Fruit fly (Drosophila melanogaster) Kc167 (cell line): ENCODE data around the gene Prx2.

ENCODE experiments used
- Myc ChIP-seq: fragments of >200 bp; optimal IDR thresholded peaks from 2 replicates; lab custom pipeline; 2017; ENCODE audit warnings: missing external identifiers
- Sin3A ChIP-seq: fragments of >200 bp; optimal IDR thresholded peaks from 2 replicates; lab custom pipeline; 2018; ENCODE audit warnings: missing external identifiers
- h ChIP-seq: fragments of >200 bp; optimal IDR thresholded peaks from 3 replicates; lab custom pipeline; 2018; ENCODE audit warnings: missing external identifiers
- insv ChIP-seq: fragments of >200 bp; optimal IDR thresholded peaks from 3 replicates; lab custom pipeline; 2018; ENCODE audit warnings: missing external identifiers
- psq ChIP-seq: fragments of >200 bp; optimal IDR thresholded peaks from 2 replicates; lab custom pipeline; 2017; ENCODE audit warnings: missing external identifiers
- ttk ChIP-seq: sonication (Bioruptor generic); optimal IDR thresholded peaks from 2 replicates; lab custom pipeline; 2017; ENCODE audit warnings: missing external identifiers

Prx2 gene

DNA sequence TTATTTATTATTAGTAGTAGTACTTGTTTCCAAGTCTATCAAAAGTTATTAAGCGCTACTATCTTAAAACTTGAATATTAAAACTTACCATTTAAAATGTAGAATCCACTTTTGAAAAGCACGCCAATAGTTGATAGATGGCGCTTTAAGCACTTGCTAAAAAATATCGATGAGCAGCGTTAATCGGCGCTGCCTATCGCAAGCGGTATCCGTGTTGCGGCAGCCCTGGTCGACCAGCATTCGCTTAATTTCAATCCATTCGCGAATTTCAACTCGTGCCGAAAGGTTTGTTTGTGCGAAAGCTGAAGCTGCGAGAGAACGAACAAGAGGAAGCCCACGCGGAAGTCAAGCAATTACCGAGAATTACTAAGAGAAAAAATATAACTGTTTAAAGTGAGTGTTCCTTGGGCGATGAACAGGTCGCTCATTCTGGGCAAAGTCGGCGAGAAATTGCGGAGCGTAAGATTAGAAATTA, at the start of gene Prx2:
TSS of gene Prx2 (plus strand) at position 253 of the 475 bp plus-strand sequence.
- no peak for TF ChIP-seq Sin3A (lab: Kevin White, UChicago)
- TF ChIP-seq psq, result no peak

DNA sequence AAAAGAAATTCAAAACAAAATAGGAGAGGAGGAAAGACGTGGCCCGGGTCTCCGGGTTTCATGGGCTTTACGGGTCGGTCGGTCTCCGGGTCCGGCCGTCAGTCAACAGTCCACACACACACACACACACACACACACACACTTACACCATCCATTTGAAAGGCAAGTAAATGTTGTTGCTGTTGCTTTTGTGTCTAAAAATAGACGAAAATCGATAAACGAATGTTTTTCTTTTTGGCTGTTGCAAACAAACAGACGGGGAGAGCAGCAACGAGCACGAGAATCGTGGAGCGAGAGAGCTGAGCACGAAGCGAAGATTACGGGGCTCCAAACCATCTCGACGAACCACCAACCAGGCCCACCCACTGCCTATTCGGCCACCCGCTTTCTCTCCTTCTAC, 49.4 kb upstream of the Prx2 start:
- no peak for TF ChIP-seq Sin3A (lab: Kevin White, UChicago)

DNA sequence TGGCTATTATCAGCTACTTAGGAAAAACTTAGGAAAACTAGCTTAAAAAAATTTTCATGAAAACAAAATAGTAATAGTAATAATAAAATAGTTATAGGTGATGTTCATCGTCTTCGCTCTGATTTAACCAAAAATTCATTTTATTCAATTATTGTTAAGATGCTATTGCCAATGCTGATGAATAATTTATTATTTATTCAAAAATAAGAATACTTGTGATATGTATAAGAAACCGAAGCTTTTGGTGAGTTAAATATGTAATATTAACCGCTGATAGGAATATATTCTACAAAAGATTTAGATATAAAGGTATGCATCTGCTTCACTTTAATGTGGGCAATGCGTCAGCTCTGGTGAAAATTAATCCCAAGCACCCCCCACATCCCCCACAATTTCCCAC, 48.9 kb upstream of the Prx2 start:
- TF ChIP-seq Myc (lab: Kevin White, UChicago) (no peak), ttk (no peak), psq (no peak), insv (lab: Kevin White, UChicago) (no peak), Sin3A (lab: Kevin White, UChicago) (no peak), h (lab: Kevin White, UChicago) (no peak)

DNA sequence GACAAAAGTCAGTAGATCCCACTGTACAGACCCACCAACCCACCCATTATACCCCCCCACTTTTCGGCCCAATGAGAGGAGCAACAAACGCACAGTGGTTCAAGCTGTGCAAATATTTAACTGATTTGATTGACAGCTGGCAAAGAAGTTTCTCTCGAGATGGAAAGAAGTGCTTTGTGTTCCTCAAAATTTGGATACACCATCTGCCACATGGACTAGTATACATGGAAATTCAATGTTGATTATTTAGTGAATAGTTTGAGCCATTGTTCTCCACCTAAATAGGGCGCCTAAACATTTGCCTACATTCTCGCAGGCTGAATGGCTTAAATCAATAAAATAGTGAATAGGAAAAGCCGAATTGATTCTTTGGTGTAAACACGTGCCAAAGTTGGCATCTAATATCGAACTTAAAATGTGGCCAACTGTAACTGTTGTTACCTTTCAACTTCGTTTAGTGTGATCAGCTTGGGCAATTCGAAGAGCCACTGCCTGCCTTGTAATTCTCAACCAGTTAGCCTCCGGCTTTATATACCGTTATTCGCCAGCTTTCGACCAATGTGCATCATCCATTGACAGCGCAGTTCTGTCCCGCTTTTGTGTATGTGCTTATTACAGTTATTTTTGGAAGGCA, 48.3 kb upstream of the Prx2 start:
- no peak for TF ChIP-seq Myc (lab: Kevin White, UChicago)
- TF ChIP-seq Sin3A (lab: Kevin White, UChicago), result no peak
- TF ChIP-seq psq, result no peak
- TF ChIP-seq insv (lab: Kevin White, UChicago), result no peak
- no peak for TF ChIP-seq h (lab: Kevin White, UChicago)
- TF ChIP-seq ttk, result no peak

DNA sequence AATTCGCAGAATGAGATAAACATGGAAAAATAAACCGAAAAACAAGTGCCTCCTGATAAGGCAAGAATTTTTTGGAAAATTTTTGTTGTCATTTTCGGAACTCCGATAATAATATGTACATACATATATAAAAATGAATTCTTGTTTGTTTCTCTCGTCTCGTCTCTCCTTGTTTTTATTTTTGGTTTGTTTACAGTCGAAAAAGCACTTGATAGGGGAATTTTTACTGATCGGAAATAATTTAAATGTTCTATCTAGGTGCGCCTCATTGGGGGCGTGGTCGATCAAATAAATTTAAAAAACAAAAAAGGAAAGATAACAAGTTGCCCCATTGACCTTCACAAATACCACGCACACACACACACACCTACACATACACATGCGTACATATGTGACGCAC, 46.9 kb upstream of the Prx2 start:
- no peak for TF ChIP-seq insv (lab: Kevin White, UChicago)
- TF ChIP-seq h (lab: Kevin White, UChicago), result no peak
- no peak for TF ChIP-seq Sin3A (lab: Kevin White, UChicago)
- TF ChIP-seq psq, result no peak

DNA sequence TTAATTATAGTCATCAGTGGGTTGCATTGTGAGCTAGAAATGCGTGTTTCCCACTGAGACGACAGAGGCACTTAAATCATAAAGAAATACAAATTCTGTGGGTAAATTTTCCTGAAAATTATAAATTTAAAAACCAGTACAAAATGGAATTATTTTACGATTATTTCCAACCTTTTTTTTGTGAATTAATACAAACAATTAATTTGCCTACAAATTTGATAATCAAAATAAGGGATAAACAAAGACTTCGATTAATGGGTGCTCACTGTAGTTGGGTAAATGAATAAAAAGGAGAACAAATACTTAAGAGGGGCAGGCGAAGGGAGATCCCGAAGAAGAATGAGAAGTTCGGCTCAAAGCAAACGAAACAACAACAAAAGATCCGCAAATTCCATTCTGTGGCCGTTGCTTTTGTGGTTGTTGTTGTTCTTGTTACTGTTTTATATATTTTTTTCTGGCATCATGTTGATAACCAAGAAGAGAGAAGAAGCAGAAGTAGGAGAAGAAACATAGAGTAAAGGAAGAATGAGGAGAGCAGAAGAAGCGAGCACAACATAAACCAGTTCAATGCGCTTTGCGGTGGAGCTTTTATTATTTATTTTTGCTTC, 45.6 kb upstream of the Prx2 start:
- no peak for TF ChIP-seq Sin3A (lab: Kevin White, UChicago)
- no peak for TF ChIP-seq ttk
- TF ChIP-seq Myc (lab: Kevin White, UChicago), result no peak
- TF ChIP-seq insv (lab: Kevin White, UChicago), result no peak
- no peak for TF ChIP-seq psq
- TF ChIP-seq h (lab: Kevin White, UChicago), result no peak

DNA sequence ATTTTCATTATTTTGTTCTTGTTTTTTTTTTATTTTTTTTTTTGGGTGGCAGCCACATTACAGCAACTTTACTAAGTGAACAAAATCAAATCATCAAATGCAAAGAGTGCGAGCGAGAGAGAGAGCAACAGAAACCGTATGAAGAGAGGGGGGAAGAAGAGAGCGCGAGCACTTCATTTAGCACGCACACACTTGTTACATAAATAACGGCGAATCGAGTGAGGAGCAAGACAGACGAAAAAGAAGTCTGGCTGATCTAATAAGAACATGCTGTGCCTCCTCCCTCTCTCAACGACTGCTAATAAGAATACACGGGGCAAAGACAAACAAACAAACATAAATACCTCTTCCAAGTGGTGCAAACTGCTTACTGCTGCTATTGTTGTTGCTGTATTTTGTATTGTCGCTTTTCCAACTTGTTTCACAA, 45.1 kb upstream of the Prx2 start:
- TF ChIP-seq h (lab: Kevin White, UChicago) (no peak), Sin3A (lab: Kevin White, UChicago) (no peak), insv (lab: Kevin White, UChicago) (no peak)

DNA sequence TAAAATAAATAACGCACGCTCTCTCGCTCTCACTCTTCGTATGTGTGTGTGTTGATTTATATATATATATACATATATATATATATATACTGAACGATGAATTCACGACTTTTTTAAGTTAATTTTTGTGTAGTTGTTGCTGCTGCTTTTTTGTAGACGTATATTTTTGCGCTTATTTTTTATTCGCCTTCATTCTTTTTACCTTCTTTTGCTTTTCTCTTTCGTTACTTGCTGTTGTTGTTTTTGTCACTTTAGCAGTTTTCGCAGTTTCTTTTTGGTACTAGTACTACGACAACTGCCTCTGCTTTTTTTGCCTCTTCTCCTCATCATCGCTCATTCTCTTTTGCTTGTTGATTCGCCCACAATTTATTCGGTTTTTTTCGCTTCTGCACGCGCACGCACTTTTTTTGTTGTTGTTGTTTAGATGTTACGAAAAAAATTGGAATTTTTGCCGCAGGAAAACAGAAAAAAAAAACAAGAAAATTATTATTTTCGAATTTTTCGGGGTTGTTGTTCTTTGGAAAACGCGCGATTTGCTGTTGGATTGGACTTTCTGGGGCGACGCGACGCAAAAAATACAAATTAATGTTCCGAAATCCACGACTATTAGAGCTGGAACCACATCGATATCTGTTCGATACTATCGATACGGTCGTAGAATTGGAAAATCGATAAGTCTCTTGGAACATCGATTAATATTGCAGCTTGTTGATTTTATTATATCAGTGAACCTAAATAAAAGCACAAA, 44.4 kb upstream of the Prx2 start, which contains the start of the genes HDAC4 and CG15743:
TSS of gene HDAC4 (minus strand) at position 632 of the 748 bp plus-strand sequence.
TSS of gene CG15743 (plus strand) at position 707 of the 748 bp plus-strand sequence.
- no peak for TF ChIP-seq Sin3A (lab: Kevin White, UChicago)
- TF ChIP-seq ttk, result no peak
- no peak for TF ChIP-seq Myc (lab: Kevin White, UChicago)
- no peak for TF ChIP-seq psq
- no peak for TF ChIP-seq h (lab: Kevin White, UChicago)
- TF ChIP-seq insv (lab: Kevin White, UChicago), result no peak

DNA sequence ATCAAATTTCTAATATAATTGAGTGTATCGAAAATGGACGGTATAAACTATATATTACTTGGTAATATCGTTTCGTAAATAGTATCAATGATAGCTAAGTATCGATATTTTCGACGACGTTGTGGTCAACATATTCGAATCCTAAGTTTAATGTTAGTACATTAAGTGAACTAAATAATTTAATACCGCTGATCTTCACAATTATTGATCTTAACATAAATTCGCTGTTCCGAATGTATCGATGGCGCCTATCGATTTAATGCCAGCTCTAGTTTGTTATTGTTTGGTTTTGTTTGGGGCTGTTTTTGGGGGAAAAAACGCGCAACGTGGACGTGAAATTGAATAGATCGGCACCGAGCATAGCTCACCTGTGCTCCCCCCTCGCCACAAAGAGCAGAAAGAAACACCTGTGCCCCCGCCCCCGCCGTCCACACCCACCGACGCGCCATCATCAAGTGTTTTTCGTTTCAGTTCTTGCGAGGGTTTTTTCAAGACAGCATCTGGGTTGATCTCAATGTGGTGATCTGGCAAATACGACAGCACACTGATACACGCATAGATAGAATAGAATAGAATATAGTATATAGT, 43.8 kb upstream of the Prx2 start:
- TF ChIP-seq Myc (lab: Kevin White, UChicago) (no peak), insv (lab: Kevin White, UChicago) (no peak), h (lab: Kevin White, UChicago) (no peak), psq (no peak), ttk (no peak), Sin3A (lab: Kevin White, UChicago) (no peak)

DNA sequence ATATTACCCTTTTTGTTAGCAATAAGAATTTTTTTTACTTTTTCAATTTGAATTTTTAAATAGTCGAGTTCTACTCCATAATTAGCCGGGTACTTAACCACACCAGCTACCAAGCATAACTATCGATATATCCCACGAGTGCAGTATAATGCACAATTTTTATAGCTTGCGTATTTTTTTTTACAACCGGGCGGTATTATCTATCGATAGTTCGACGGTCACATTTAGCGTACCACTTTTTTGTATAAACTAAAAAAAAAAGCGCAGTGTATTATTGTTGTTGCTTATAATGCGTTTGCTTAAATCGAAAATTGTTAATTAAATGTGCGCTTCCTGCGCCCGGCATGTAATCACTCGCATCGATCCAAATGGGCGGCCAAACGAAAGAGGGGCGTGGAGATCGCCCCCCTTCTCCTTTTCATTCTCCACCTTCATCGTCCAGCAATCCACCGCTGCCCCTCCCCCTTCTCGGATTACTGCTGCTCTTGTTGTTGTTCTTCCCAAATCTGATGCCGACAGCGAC, 41.7 kb upstream of the Prx2 start, which contains the start of gene Remo:
TSS of gene Remo (plus strand) at position 198 of the 523 bp plus-strand sequence.
- TF ChIP-seq ttk (no peak), insv (lab: Kevin White, UChicago) (no peak), psq (no peak), Sin3A (lab: Kevin White, UChicago) (no peak), h (lab: Kevin White, UChicago) (no peak), Myc (lab: Kevin White, UChicago) (no peak)

DNA sequence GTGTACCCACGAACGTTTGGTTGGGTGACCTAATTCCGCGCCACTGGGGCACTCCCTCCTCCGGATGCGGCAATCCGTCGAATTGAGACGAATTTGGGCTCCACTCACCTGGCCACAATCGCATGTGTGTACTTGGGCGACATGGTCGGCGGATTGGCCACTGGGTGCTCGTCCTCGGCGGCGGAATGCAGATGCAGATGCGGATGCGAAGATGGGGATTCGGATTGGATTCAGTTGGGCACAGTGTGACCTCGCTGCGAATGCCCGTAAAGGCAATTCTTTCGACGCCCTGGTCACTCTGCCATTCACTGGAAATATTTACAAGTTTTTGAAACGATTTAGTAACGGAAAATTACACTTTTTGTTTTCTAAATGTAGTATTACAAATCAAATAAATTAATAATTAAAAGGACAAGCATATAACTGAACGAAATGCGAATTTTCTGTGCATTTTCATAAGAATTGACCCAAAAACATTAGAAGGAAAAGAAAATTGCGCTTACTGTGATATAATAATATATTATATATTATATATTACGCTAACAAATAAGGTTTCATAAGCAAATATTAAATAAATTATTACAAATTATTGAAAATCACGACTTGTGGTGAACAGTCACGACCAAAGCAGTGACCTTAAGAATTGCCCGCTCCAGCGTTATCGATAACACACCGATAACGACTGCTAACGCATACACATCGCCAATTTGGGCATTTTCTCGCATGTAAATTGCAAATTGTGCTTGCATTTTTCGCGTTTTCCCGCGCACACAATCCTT, 33.0 kb upstream of the Prx2 start, which contains the start of gene CG1622:
TSS of gene CG1622 (plus strand) at position 678 of the 779 bp plus-strand sequence.
- TF ChIP-seq Myc (lab: Kevin White, UChicago) (no peak), psq (no peak), Sin3A (lab: Kevin White, UChicago) (no peak), h (lab: Kevin White, UChicago) (no peak), insv (lab: Kevin White, UChicago) (no peak)
